Worm (Caenorhabditis elegans) whole organism, late embryonic: ENCODE results near the gene cblc-1.
A peak's percentile ranks its signal among the peaks of the same experiment; 100 is the strongest.

Experiments used
- C38D4.7 ChIP-seq: fragments of 200-800 bp; sonication (Bioruptor generic); optimal IDR thresholded peaks from 2 replicates; lab custom pipeline; 2018; ENCODE audit warnings: mild to moderate bottlenecking, missing genetic modification characterization, moderate library complexity, missing compliant biosample characterization
- F13H6.1 ChIP-seq: sonication (generic microtip); optimal IDR thresholded peaks from 2 replicates; lab custom pipeline; 2016; ENCODE audit warnings: missing genetic modification characterization, missing compliant biosample characterization
- T23F11.4 ChIP-seq: fragments of 200-800 bp; sonication (Bioruptor generic); optimal IDR thresholded peaks from 2 replicates; lab custom pipeline; 2018; ENCODE audit warnings: mild to moderate bottlenecking, missing genetic modification characterization, missing compliant biosample characterization
- ahr-1 ChIP-seq: sonication (generic microtip); optimal IDR thresholded peaks from 2 replicates; lab custom pipeline; 2016; ENCODE audit warnings: missing genetic modification characterization, missing compliant biosample characterization
- ceh-2 ChIP-seq: sonication (generic microtip); optimal IDR thresholded peaks from 2 replicates; lab custom pipeline; 2016; ENCODE audit warnings: missing genotype, missing genetic modification characterization, missing compliant biosample characterization
- ceh-22 ChIP-seq: sonication (generic microtip); optimal IDR thresholded peaks from 2 replicates; lab custom pipeline; 2017; ENCODE audit warnings: missing biosample characterization, missing genetic modification characterization
- ceh-30 ChIP-seq: fragments of 150-350 bp; optimal IDR thresholded peaks from 2 replicates; lab custom pipeline; 2014; ENCODE audit warnings: missing biosample characterization, missing genetic modification characterization
- ceh-6 ChIP-seq: fragments of 200-800 bp; sonication (Bioruptor generic); optimal IDR thresholded peaks from 2 replicates; lab custom pipeline; 2018; ENCODE audit warnings: mild to moderate bottlenecking, missing genetic modification characterization, missing compliant biosample characterization
- dve-1 ChIP-seq: sonication (generic microtip); optimal IDR thresholded peaks from 2 replicates; lab custom pipeline; 2017; ENCODE audit warnings: antibody characterized with exemption, mild to moderate bottlenecking, missing genetic modification characterization, missing compliant biosample characterization
- elt-2 ChIP-seq: sonication (generic microtip); optimal IDR thresholded peaks from 2 replicates; lab custom pipeline; 2016; ENCODE audit warnings: missing genetic modification reagents, missing genetic modification characterization, missing compliant biosample characterization
- eyg-1 ChIP-seq: sonication (generic microtip); optimal IDR thresholded peaks from 2 replicates; lab custom pipeline; 2016; ENCODE audit warnings: missing genotype, missing genetic modification characterization, missing compliant biosample characterization
- fax-1 ChIP-seq: sonication (generic microtip); optimal IDR thresholded peaks from 2 replicates; lab custom pipeline; 2016; ENCODE audit warnings: missing genotype, missing genetic modification characterization, missing compliant biosample characterization
- fkh-10 ChIP-seq: fragments of 150-350 bp; optimal IDR thresholded peaks from 2 replicates; lab custom pipeline; 2014; ENCODE audit warnings: missing biosample characterization, missing genetic modification reagents, missing genetic modification characterization
- hlh-15 ChIP-seq: sonication (generic microtip); optimal IDR thresholded peaks from 2 replicates; lab custom pipeline; 2016; ENCODE audit warnings: missing genetic modification characterization, missing compliant biosample characterization
- hlh-30 ChIP-seq: sonication (generic microtip); optimal IDR thresholded peaks from 2 replicates; lab custom pipeline; 2017; ENCODE audit warnings: antibody characterized with exemption, missing genetic modification characterization, missing compliant biosample characterization; ENCODE audit not compliant: insufficient read depth
- hlh-6 ChIP-seq: sonication (generic microtip); optimal IDR thresholded peaks from 2 replicates; lab custom pipeline; 2016; ENCODE audit warnings: missing genotype, missing genetic modification characterization, missing compliant biosample characterization
- nfya-1 ChIP-seq: sonication (generic microtip); optimal IDR thresholded peaks from 2 replicates; lab custom pipeline; 2017; ENCODE audit warnings: missing genetic modification characterization, mild to moderate bottlenecking, missing compliant biosample characterization, antibody characterized with exemption, moderate library complexity
- nhr-11 ChIP-seq: fragments of 150-350 bp; optimal IDR thresholded peaks from 2 replicates; lab custom pipeline; 2014; ENCODE audit warnings: missing biosample characterization, missing genetic modification characterization
- nhr-232 ChIP-seq: sonication (generic microtip); optimal IDR thresholded peaks from 2 replicates; lab custom pipeline; 2016; ENCODE audit warnings: missing genetic modification characterization, missing compliant biosample characterization
- npax-4 ChIP-seq: sonication (generic microtip); optimal IDR thresholded peaks from 2 replicates; lab custom pipeline; 2016; ENCODE audit warnings: missing genetic modification characterization, missing compliant biosample characterization
- pag-3 ChIP-seq: sonication (generic microtip); optimal IDR thresholded peaks from 2 replicates; lab custom pipeline; 2016; ENCODE audit warnings: missing compliant biosample characterization, missing genetic modification characterization, borderline replicate concordance
- pat-9 ChIP-seq: fragments of 200-800 bp; sonication (Bioruptor generic); optimal IDR thresholded peaks from 2 replicates; lab custom pipeline; 2018; ENCODE audit warnings: mild to moderate bottlenecking, missing genetic modification characterization, moderate library complexity, missing compliant biosample characterization
- pha-2 ChIP-seq: sonication (generic microtip); optimal IDR thresholded peaks from 2 replicates; lab custom pipeline; 2017; ENCODE audit warnings: mild to moderate bottlenecking, missing genetic modification characterization, missing compliant biosample characterization
- pqm-1 ChIP-seq: sonication (generic microtip); optimal IDR thresholded peaks from 2 replicates; lab custom pipeline; 2016; ENCODE audit warnings: missing genetic modification characterization, missing compliant biosample characterization
- pros-1 ChIP-seq: fragments of 150-350 bp; optimal IDR thresholded peaks from 2 replicates; lab custom pipeline; 2014; ENCODE audit warnings: missing biosample characterization, missing genetic modification reagents, missing genetic modification characterization
- ref-2 ChIP-seq: sonication (generic microtip); optimal IDR thresholded peaks from 2 replicates; lab custom pipeline; 2016; ENCODE audit warnings: missing genetic modification characterization, missing compliant biosample characterization
- tbx-7 ChIP-seq: sonication (generic microtip); optimal IDR thresholded peaks from 2 replicates; lab custom pipeline; 2016; ENCODE audit warnings: missing genotype, missing genetic modification characterization, missing compliant biosample characterization
- unc-42 ChIP-seq: sonication (generic microtip); optimal IDR thresholded peaks from 2 replicates; lab custom pipeline; 2016; ENCODE audit warnings: missing genotype, missing genetic modification characterization, missing compliant biosample characterization
- unc-55 ChIP-seq: sonication (generic microtip); optimal IDR thresholded peaks from 2 replicates; lab custom pipeline; 2017; ENCODE audit warnings: missing biosample characterization, missing genetic modification reagents, missing genetic modification characterization
- unc-86 ChIP-seq: sonication (generic microtip); optimal IDR thresholded peaks from 2 replicates; lab custom pipeline; 2016; ENCODE audit warnings: missing genetic modification characterization, missing compliant biosample characterization
- zip-5 ChIP-seq: sonication (generic microtip); optimal IDR thresholded peaks from 2 replicates; lab custom pipeline; 2016; ENCODE audit warnings: missing genetic modification characterization, missing compliant biosample characterization
- ztf-16 ChIP-seq: sonication (generic microtip); optimal IDR thresholded peaks from 2 replicates; lab custom pipeline; 2017; ENCODE audit warnings: missing genetic modification characterization, missing compliant biosample characterization

Gene cblc-1

ce11 chrII:4948118-4948517, 7.2 kb upstream of the cblc-1 start:
- no peak for TF ChIP-seq ceh-22 (tag; lab: Kevin White, UChicago)
- TF ChIP-seq nhr-232 (tag; lab: Kevin White, UChicago), result no peak
- no peak for TF ChIP-seq nfya-1 (tag; lab: Kevin White, UChicago)
- no peak for TF ChIP-seq F13H6.1 (tag; lab: Kevin White, UChicago)
- TF ChIP-seq pha-2 (tag; lab: Kevin White, UChicago), result no peak
- TF ChIP-seq fax-1 (tag; lab: Kevin White, UChicago), result no peak
- TF ChIP-seq ztf-16 (tag; lab: Kevin White, UChicago), result no peak
- no peak for TF ChIP-seq pqm-1
- TF ChIP-seq eyg-1 (tag; lab: Kevin White, UChicago), result no peak

- TF ChIP-seq npax-4 (tag; lab: Kevin White, UChicago) (no peak), nhr-232 (tag; lab: Kevin White, UChicago) (no peak), pros-1 (tag; lab: Kevin White, UChicago) (no peak), fax-1 (tag; lab: Kevin White, UChicago) (no peak), unc-42 (tag; lab: Kevin White, UChicago) (no peak), dve-1 (tag; lab: Kevin White, UChicago) (no peak), ceh-6 (no peak), tbx-7 (no peak), pag-3 (tag; lab: Kevin White, UChicago) (no peak), ahr-1 (tag; lab: Kevin White, UChicago) (no peak), hlh-15 (tag; lab: Kevin White, UChicago) (no peak), zip-5 (tag; lab: Kevin White, UChicago) (no peak), unc-55 (GFP tag; lab: Kevin White, UChicago) (no peak), pat-9 (tag; lab: Kevin White, UChicago) (no peak), elt-2 (tag; lab: Kevin White, UChicago) (no peak)
These were observed 5.8 kb upstream of the cblc-1 start for ce11 chrII:4946775-4947174.

- no peak for TF ChIP-seq ceh-2 (tag; lab: Kevin White, UChicago)
- TF ChIP-seq hlh-30 (tag; lab: Kevin White, UChicago), result no peak
- no peak for TF ChIP-seq unc-86 (tag; lab: Kevin White, UChicago)
These were observed 4.7 kb upstream of the cblc-1 start, which contains the start of the genes gldi-11 and ZK546.2 for ce11 chrII:4945695-4946094. Gene gldi-11 (minus strand): TSS chrII:4945789. Gene ZK546.2 (plus strand): TSS chrII:4946027.

- no peak for TF ChIP-seq fkh-10
- no peak for TF ChIP-seq fax-1 (tag; lab: Kevin White, UChicago)
- no peak for TF ChIP-seq ztf-16 (tag; lab: Kevin White, UChicago)
- TF ChIP-seq C38D4.7 (GFP tag; lab: Kevin White, UChicago), result no peak
- no peak for TF ChIP-seq hlh-6 (tag; lab: Kevin White, UChicago)
- TF ChIP-seq ref-2 (tag; lab: Kevin White, UChicago), result no peak
- TF ChIP-seq nhr-11 (tag; lab: Kevin White, UChicago), result no peak
- no peak for TF ChIP-seq T23F11.4 (GFP tag; lab: Kevin White, UChicago)
- no peak for TF ChIP-seq hlh-30 (tag; lab: Kevin White, UChicago)
- no peak for TF ChIP-seq nfya-1 (tag; lab: Kevin White, UChicago)
These were observed 2.9 kb upstream of the cblc-1 start, which contains the start of gene mdt-4 for ce11 chrII:4943849-4944248. Gene mdt-4 (minus strand): TSS chrII:4943949.

ce11 chrII:4942829-4943228, 1.9 kb upstream of the cblc-1 start:
- TF ChIP-seq ceh-30 (tag; lab: Kevin White, UChicago) (no peak), elt-2 (tag; lab: Kevin White, UChicago) (peak; percentile 70), zip-5 (tag; lab: Kevin White, UChicago) (no peak), hlh-30 (tag; lab: Kevin White, UChicago) (peak; percentile 16)
